Worm (Caenorhabditis elegans) whole organism, young adult: ENCODE results near the gene F07C6.3.
A peak's percentile ranks its signal among the peaks of the same experiment; 100 is the strongest.

Experiments used
- B0336.3 ChIP-seq: fragments of 200-800 bp; sonication (Bioruptor generic); IDR thresholded peaks from 2 replicates; pipeline ENCODE4 v1.3.6; 2022; ENCODE audit warnings: missing genetic modification characterization, missing compliant biosample characterization
- C06A6.2 ChIP-seq: fragments of 200-800 bp; sonication (Bioruptor generic); conservative IDR thresholded peaks from 2 replicates; pipeline ENCODE4 v1.3.6; 2022; ENCODE audit warnings: missing genetic modification characterization, missing compliant biosample characterization
- D2030.7 ChIP-seq: fragments of 200-800 bp; sonication (Bioruptor generic); IDR thresholded peaks from 2 replicates; pipeline ENCODE4 v1.3.6; 2022; ENCODE audit warnings: missing genetic modification reagents, missing genetic modification characterization, missing compliant biosample characterization
- F33H1.4 ChIP-seq: fragments of 200-800 bp; sonication (Bioruptor generic); IDR thresholded peaks from 2 replicates; pipeline ENCODE4 v1.3.6; 2022; ENCODE audit warnings: missing genetic modification reagents, missing genetic modification characterization, missing compliant biosample characterization
- F37B4.10 ChIP-seq: fragments of 200-800 bp; sonication (Bioruptor generic); IDR thresholded peaks from 2 replicates; pipeline ENCODE4 v1.3.6; 2022; ENCODE audit warnings: missing genetic modification characterization, missing compliant biosample characterization
- F49E8.2 ChIP-seq: sonication (generic microtip); optimal IDR thresholded peaks from 3 replicates; lab custom pipeline; 2017; ENCODE audit warnings: missing genetic modification characterization, mild to moderate bottlenecking, missing compliant biosample characterization, antibody characterized with exemption, moderate library complexity; ENCODE audit not compliant: insufficient read depth
- F55B11.4 ChIP-seq: sonication (generic microtip); optimal IDR thresholded peaks from 2 replicates; lab custom pipeline; 2016; ENCODE audit warnings: missing compliant biosample characterization, missing genetic modification characterization, borderline replicate concordance; ENCODE audit not compliant: insufficient read depth
- T26A5.8 ChIP-seq: sonication (generic microtip); optimal IDR thresholded peaks from 2 replicates; lab custom pipeline; 2016; ENCODE audit warnings: missing genetic modification characterization, missing compliant biosample characterization
- Y56A3A.18 ChIP-seq: fragments of 200-800 bp; sonication (Bioruptor generic); IDR thresholded peaks from 2 replicates; pipeline ENCODE4 v1.3.6; 2022; ENCODE audit warnings: missing genetic modification reagents, missing genetic modification characterization, missing compliant biosample characterization
- Y95B8A.8 ChIP-seq: fragments of 200-800 bp; sonication (Bioruptor generic); IDR thresholded peaks from 2 replicates; pipeline ENCODE4 v1.3.6; 2022; ENCODE audit warnings: missing genetic modification reagents, missing genetic modification characterization, missing compliant biosample characterization
- ZK185.1 ChIP-seq: sonication (generic microtip); optimal IDR thresholded peaks from 2 replicates; lab custom pipeline; 2016; ENCODE audit warnings: mild to moderate bottlenecking, missing genetic modification characterization, missing compliant biosample characterization; ENCODE audit not compliant: poor library complexity, severe bottlenecking
- akir-1 ChIP-seq: fragments of 200-800 bp; sonication (Bioruptor generic); optimal IDR thresholded peaks from 2 replicates; lab custom pipeline; 2018; ENCODE audit warnings: mild to moderate bottlenecking, missing genetic modification characterization, moderate library complexity, missing compliant biosample characterization
- attf-6 ChIP-seq: fragments of 200-800 bp; sonication (Bioruptor generic); IDR thresholded peaks from 2 replicates; pipeline ENCODE4 v1.3.6; 2022; ENCODE audit warnings: missing genetic modification reagents, missing genetic modification characterization, missing compliant biosample characterization
- cebp-2 ChIP-seq: fragments of 200-800 bp; sonication (Bioruptor generic); IDR thresholded peaks from 2 replicates; pipeline ENCODE4 v1.3.6; 2022; ENCODE audit warnings: missing genetic modification characterization, missing compliant biosample characterization
- dox-1 ChIP-seq: fragments of 200-800 bp; sonication (Bioruptor generic); IDR thresholded peaks from 2 replicates; pipeline ENCODE4 v1.3.6; 2022; ENCODE audit warnings: missing genetic modification reagents, missing genetic modification characterization, missing compliant biosample characterization
- efl-1 ChIP-seq: fragments of 150-350 bp; optimal IDR thresholded peaks from 2 replicates; lab custom pipeline; 2014; ENCODE audit warnings: missing biosample characterization, missing genetic modification reagents, missing genetic modification characterization
- egrh-3 ChIP-seq: fragments of 200-800 bp; sonication (Bioruptor generic); IDR thresholded peaks from 2 replicates; pipeline ENCODE4 v1.3.6; 2022; ENCODE audit warnings: missing genetic modification reagents, missing genetic modification characterization, missing compliant biosample characterization
- gei-17 ChIP-seq: fragments of 200-800 bp; sonication (Bioruptor generic); optimal IDR thresholded peaks from 2 replicates; lab custom pipeline; 2018; ENCODE audit warnings: mild to moderate bottlenecking, missing genetic modification characterization, missing compliant biosample characterization
- him-1 ChIP-seq: sonication (generic microtip); optimal IDR thresholded peaks from 2 replicates; lab custom pipeline; 2016; ENCODE audit warnings: missing genotype, missing genetic modification reagents, missing genetic modification characterization, missing compliant biosample characterization
- hlh-12 ChIP-seq: sonication (generic microtip); optimal IDR thresholded peaks from 2 replicates; lab custom pipeline; 2016; ENCODE audit warnings: missing genetic modification characterization, missing compliant biosample characterization
- hmg-1.2 ChIP-seq: fragments of 200-800 bp; sonication (Bioruptor generic); IDR thresholded peaks from 2 replicates; pipeline ENCODE4 v1.3.6; 2022; ENCODE audit warnings: missing genetic modification reagents, missing genetic modification characterization, missing compliant biosample characterization
- hmg-20 ChIP-seq: fragments of 200-800 bp; sonication (Bioruptor generic); IDR thresholded peaks from 2 replicates; pipeline ENCODE4 v1.3.6; 2022; ENCODE audit warnings: missing genetic modification reagents, missing genetic modification characterization, missing compliant biosample characterization
- hsf-1 ChIP-seq: fragments of 200-800 bp; sonication (Bioruptor generic); IDR thresholded peaks from 2 replicates; pipeline ENCODE4 v1.3.6; 2022; ENCODE audit warnings: missing genetic modification reagents, missing genetic modification characterization, missing compliant biosample characterization
- lin-26 ChIP-seq: fragments of 200-800 bp; sonication (Bioruptor generic); IDR thresholded peaks from 2 replicates; pipeline ENCODE4 v1.3.6; 2022; ENCODE audit warnings: missing genetic modification reagents, missing genetic modification characterization, missing compliant biosample characterization
- lin-54 ChIP-seq: fragments of 200-800 bp; sonication (Bioruptor generic); optimal IDR thresholded peaks from 2 replicates; lab custom pipeline; 2018; ENCODE audit warnings: mild to moderate bottlenecking, missing genetic modification characterization, missing compliant biosample characterization
- lir-1 ChIP-seq: fragments of 200-800 bp; sonication (Bioruptor generic); conservative IDR thresholded peaks from 2 replicates; pipeline ENCODE4 v1.3.6; 2022; ENCODE audit warnings: missing genetic modification reagents, missing genetic modification characterization, missing compliant biosample characterization
- lsl-1 ChIP-seq: fragments of 200-800 bp; sonication (Bioruptor generic); optimal IDR thresholded peaks from 2 replicates; lab custom pipeline; 2018; ENCODE audit warnings: mild to moderate bottlenecking, missing genetic modification characterization, moderate library complexity, missing compliant biosample characterization
- lsy-27 ChIP-seq: sonication (generic microtip); optimal IDR thresholded peaks from 2 replicates; lab custom pipeline; 2017; ENCODE audit warnings: missing genetic modification characterization, mild to moderate bottlenecking, missing compliant biosample characterization, antibody characterized with exemption, missing genotype, borderline replicate concordance; ENCODE audit not compliant: insufficient read depth
- madf-10 ChIP-seq: sonication (generic microtip); optimal IDR thresholded peaks from 2 replicates; lab custom pipeline; 2016; ENCODE audit warnings: mild to moderate bottlenecking, missing genetic modification characterization, missing compliant biosample characterization
- madf-8 ChIP-seq: fragments of 200-800 bp; sonication (Bioruptor generic); conservative IDR thresholded peaks from 2 replicates; pipeline ENCODE4 v1.3.6; 2022; ENCODE audit warnings: missing genetic modification reagents, missing genetic modification characterization, missing compliant biosample characterization
- nfya-2 ChIP-seq: fragments of 200-800 bp; sonication (Bioruptor generic); IDR thresholded peaks from 2 replicates; pipeline ENCODE4 v1.3.6; 2022; ENCODE audit warnings: missing genetic modification reagents, missing genetic modification characterization, missing compliant biosample characterization
- nfyb-1 ChIP-seq: fragments of 200-800 bp; sonication (Bioruptor generic); IDR thresholded peaks from 2 replicates; pipeline ENCODE4 v1.3.6; 2022; ENCODE audit warnings: missing genetic modification reagents, missing genetic modification characterization, missing compliant biosample characterization
- nhr-90 ChIP-seq: sonication (generic microtip); optimal IDR thresholded peaks from 2 replicates; lab custom pipeline; 2016; ENCODE audit warnings: missing genotype, mild to moderate bottlenecking, missing genetic modification characterization, missing compliant biosample characterization
- pbrm-1 ChIP-seq: fragments of 200-800 bp; sonication (Bioruptor generic); IDR thresholded peaks from 2 replicates; pipeline ENCODE4 v1.3.6; 2022; ENCODE audit warnings: missing genetic modification reagents, missing genetic modification characterization, missing compliant biosample characterization
- rcor-1 ChIP-seq: fragments of 200-800 bp; sonication (Bioruptor generic); IDR thresholded peaks from 2 replicates; pipeline ENCODE4 v1.3.6; 2022; ENCODE audit warnings: missing genetic modification reagents, missing genetic modification characterization, missing compliant biosample characterization
- rec-8 ChIP-seq, 2 experiments: sonication (generic microtip); optimal IDR thresholded peaks; 2 replicates each; lab custom pipeline; 2016; ENCODE audit warnings: mild to moderate bottlenecking in 2 of 2, missing genetic modification characterization in 2 of 2, missing genetic modification reagents in 2 of 2, missing genotype in 2 of 2, missing biosample characterization in 1 of 2, missing compliant biosample characterization in 1 of 2, moderate library complexity in 1 of 2
- snpc-1.1 ChIP-seq: sonication (generic microtip); optimal IDR thresholded peaks from 2 replicates; lab custom pipeline; 2017; ENCODE audit warnings: missing genetic modification characterization, mild to moderate bottlenecking, missing compliant biosample characterization, antibody characterized with exemption, moderate library complexity, missing genotype, missing genetic modification reagents; ENCODE audit not compliant: insufficient read depth
- snpc-4 ChIP-seq, 5 experiments: fragments of 150-350 bp in 1 of 5; sonication (generic microtip) in 4 of 5; optimal IDR thresholded peaks; 2 replicates each; lab custom pipeline; 2014 to 2018; ENCODE audit warnings: missing genetic modification characterization in 5 of 5, missing biosample characterization in 3 of 5, antibody characterized with exemption in 2 of 5, mild to moderate bottlenecking in 2 of 5, missing compliant biosample characterization in 2 of 5, missing genotype in 2 of 5, moderate library complexity in 2 of 5, missing genetic modification reagents in 1 of 5
- tbp1 ChIP-seq: fragments of 200-800 bp; sonication (Bioruptor generic); optimal IDR thresholded peaks from 2 replicates; lab custom pipeline; 2018; ENCODE audit warnings: mild to moderate bottlenecking, missing genetic modification characterization, missing compliant biosample characterization
- xnd-1 ChIP-seq: sonication (generic microtip); optimal IDR thresholded peaks from 2 replicates; lab custom pipeline; 2016; ENCODE audit warnings: missing genotype, missing genetic modification reagents, missing genetic modification characterization, missing compliant biosample characterization
- ztf-25 ChIP-seq: fragments of 200-800 bp; sonication (Bioruptor generic); IDR thresholded peaks from 2 replicates; pipeline ENCODE4 v1.3.6; 2022; ENCODE audit warnings: missing genetic modification reagents, missing genetic modification characterization, missing compliant biosample characterization
- ztf-26 ChIP-seq: sonication (generic microtip); optimal IDR thresholded peaks from 2 replicates; lab custom pipeline; 2017; ENCODE audit warnings: missing genetic modification characterization, missing compliant biosample characterization

F07C6.3 gene

DNA sequence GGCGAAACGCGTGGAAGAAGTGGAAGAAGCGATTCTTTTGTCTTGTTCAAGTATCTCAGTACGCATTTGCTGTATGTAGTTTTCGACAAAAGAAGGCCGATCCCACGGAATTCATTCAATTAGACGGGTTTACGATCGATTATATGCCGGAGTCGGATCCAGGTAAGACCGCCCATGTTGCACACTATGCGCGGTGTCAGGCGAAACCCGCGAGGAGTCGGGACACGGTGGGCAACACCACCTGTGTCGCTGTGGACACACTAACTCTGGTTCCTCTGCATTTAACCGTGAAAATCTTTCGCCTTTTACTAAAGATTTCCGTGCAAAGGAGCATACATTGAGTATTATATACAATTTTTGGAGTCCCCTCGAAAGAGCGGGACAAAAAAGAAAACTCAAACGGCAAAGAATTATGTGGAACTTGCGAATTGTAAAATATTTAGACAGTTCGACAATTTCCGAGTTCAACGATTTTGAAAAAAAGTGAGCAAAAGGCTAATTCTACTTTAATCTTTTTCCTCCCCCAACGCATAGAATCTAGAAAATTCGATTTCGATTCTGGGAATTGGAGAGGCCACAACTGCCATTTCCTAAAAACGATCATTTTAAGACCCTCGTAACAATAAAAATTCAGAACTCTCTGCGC, 7.1 kb upstream of the F07C6.3 start (continued):
- peak; percentile 81 for TF ChIP-seq him-1 (tag; lab: Kevin White, UChicago)
- TF ChIP-seq efl-1 (GFP tag; lab: Kevin White, UChicago), result peak; percentile 11
- TF ChIP-seq madf-10, result no peak
- peak; percentile 58 for TF ChIP-seq F49E8.2 (tag; lab: Kevin White, UChicago)
- peak; percentile 81 for TF ChIP-seq rcor-1 (GFP tag; lab: Robert Waterston, UW)
- TF ChIP-seq nfya-2 (GFP tag; lab: Robert Waterston, UW), result no peak
- no peak for TF ChIP-seq lir-1 (GFP tag; lab: Robert Waterston, UW)
- peak; percentile 34 for TF ChIP-seq lin-54 (GFP tag; lab: Kevin White, UChicago)
- peak; percentile 40 for TF ChIP-seq madf-8 (GFP tag; lab: Robert Waterston, UW)
- TF ChIP-seq ZK185.1 (tag; lab: Kevin White, UChicago), result no peak
- peak; percentile 69; the same call in 1 of the 2 replicates for TF ChIP-seq nfyb-1
- peak; percentile 97 for TF ChIP-seq pbrm-1 (GFP tag; lab: Robert Waterston, UW)
- TF ChIP-seq egrh-3 (GFP tag; lab: Robert Waterston, UW), result no peak
- TF ChIP-seq C06A6.2, result no peak
- TF ChIP-seq snpc-4 (GFP tag; optimal IDR thresholded peaks at IDR 0.05; lab: Kevin White, UChicago), result peak; percentile 91
- TF ChIP-seq snpc-4 (tag; optimal IDR thresholded peaks at IDR 0.05; lab: Kevin White, UChicago), result peak; percentile 91 to 98 (median 94)
- peak; percentile 94 for TF ChIP-seq D2030.7
- TF ChIP-seq Y95B8A.8 (GFP tag; lab: Robert Waterston, UW), result peak; percentile 54; the same call in 1 of the 2 replicates
- peak; percentile 1 for TF ChIP-seq xnd-1
- TF ChIP-seq attf-6 (GFP tag; lab: Robert Waterston, UW), result peak; percentile 95
- TF ChIP-seq, all 124 proteins: peak for 33

DNA sequence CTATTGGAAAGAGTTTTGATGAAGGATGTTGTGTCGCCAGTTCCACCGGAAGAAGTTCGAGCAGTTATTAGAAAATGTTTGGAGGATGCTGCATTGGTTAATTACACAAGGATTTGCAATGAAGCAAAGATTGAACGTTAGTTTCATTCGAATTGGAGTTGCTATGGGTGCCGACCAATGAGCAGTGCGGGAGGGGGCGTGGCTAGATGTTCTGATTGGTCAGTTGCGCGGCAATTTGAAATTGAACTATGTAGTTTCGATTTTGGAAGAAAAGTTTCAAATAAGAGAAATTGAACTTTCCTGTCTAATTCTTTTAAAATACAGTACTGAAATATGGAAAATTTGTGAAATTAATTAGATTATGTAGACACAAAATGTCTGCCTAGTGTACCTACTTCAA, 5.9 kb upstream of the F07C6.3 start:
- TF ChIP-seq hmg-20 (GFP tag; lab: Robert Waterston, UW) (no peak), akir-1 (no peak), B0336.3 (GFP tag; lab: Robert Waterston, UW) (no peak), F55B11.4 (tag; lab: Kevin White, UChicago) (no peak), cebp-2 (GFP tag; lab: Robert Waterston, UW) (no peak), ztf-26 (tag; lab: Kevin White, UChicago) (no peak), rcor-1 (GFP tag; lab: Robert Waterston, UW) (no peak), him-1 (tag; lab: Kevin White, UChicago) (no peak), nhr-90 (no peak), hsf-1 (GFP tag; lab: Robert Waterston, UW) (no peak), F37B4.10 (no peak), ztf-25 (no peak), T26A5.8 (tag; lab: Kevin White, UChicago) (no peak)

DNA sequence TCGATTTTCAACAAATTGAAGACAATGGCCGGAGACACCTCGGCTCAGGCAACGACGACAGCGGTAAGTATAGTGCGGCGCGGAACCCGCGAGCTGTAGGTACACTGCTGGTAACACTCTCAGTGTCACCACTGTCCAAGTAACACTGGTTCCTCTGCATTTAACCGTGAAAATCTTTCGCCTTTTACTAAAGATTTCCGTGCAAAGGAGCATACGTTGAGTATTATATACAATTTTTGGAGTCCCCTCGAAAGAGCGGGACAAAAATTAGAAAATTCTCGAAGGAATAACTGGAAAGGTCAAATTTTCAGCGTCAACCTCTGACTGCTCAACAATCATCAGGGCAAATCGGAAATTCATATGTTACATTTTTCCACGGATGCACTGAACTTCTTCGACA, 3.0 kb upstream of the F07C6.3 start:
- TF ChIP-seq lsl-1 (GFP tag; lab: Kevin White, UChicago) (peak; percentile 60), madf-8 (GFP tag; lab: Robert Waterston, UW) (0 out of 2 replicates have a peak, but pooled peaks have one; percentile 38), snpc-4 (GFP tag; optimal IDR thresholded peaks at IDR 0.05; lab: Kevin White, UChicago) (peak; percentile 92), snpc-4 (tag; optimal IDR thresholded peaks at IDR 0.05; lab: Kevin White, UChicago) (peak; percentile 88 to 97 (median 94)), rec-8 (tag; optimal IDR thresholded peaks at IDR 0.05; lab: Kevin White, UChicago) (no peak), lin-26 (GFP tag; lab: Robert Waterston, UW) (peak; percentile 53; the same call in 1 of the 2 replicates), efl-1 (GFP tag; lab: Kevin White, UChicago) (peak; percentile 13), snpc-1.1 (peak; percentile 95), F37B4.10 (no peak), tbp1 (GFP tag; lab: Kevin White, UChicago) (peak; percentile 75), dox-1 (peak; percentile 81), F33H1.4 (GFP tag; lab: Robert Waterston, UW) (peak; percentile 42), nfyb-1 (peak; percentile 55; the same call in 1 of the 2 replicates), akir-1 (no peak), Y56A3A.18 (0 out of 2 replicates have a peak, but pooled peaks have one; percentile 11), gei-17 (GFP tag; lab: Kevin White, UChicago) (no peak), hlh-12 (no peak), B0336.3 (GFP tag; lab: Robert Waterston, UW) (peak; percentile 66; the same call in 1 of the 2 replicates), hmg-1.2 (GFP tag; lab: Robert Waterston, UW) (peak; percentile 98), lsy-27 (no peak)
